Fruit fly (Drosophila melanogaster): ENCODE results near the gene Idi.

DNA sequence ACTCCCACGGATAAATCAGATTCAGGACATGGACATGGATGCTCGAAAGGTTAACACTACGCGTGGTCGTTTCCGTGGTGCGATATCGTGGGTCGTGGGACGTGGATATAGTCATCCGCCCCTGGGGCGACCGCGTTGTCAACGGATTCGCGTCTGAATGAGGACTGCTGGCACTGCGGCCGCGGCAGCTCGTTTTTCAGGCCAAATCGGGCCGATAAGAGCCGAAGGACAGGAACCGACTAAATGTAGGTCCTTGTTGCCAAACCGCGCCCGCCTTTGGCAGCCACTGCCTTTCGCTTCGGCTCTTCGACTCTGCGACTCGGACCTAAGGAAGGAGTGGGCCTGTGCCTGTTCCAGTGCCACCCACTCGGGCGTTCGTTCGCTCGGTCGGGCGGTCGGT lies 23.9 kb downstream of the Idi start, which contains the start of gene SIFaR:
- no peak for TF ChIP-seq Sin3A (optimal IDR thresholded peaks at IDR 0.05)
- no peak for TF ChIP-seq ttk (optimal IDR thresholded peaks at IDR 0.05)
- TF ChIP-seq h (optimal IDR thresholded peaks at IDR 0.05) = no peak
